Worm (Caenorhabditis elegans): ENCODE data around the gene lsm-5.

DNA sequence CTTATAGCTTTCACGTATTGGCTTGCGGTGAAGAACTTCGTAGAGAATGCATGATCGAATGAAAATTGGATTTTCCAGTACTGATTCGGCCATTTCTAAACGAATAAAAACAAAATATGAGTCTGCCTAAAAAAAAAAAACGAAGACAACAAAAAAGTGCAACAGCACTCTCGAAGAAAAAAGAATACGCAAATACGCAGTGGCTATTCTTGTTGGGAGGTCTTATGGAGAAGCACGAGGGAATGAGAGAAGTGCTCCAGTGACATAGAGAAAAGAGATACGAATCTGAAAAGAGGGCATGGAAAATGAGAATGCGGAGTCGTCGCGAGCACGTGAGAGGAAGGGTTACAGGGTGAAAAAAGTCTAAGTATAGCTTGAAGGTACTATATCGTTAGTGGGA lies 32.1 kb downstream of the lsm-5 start, which contains the start of gene fbxa-152:
- TF ChIP-seq zfp-2 (tag; optimal IDR thresholded peaks at IDR 0.05), result no peak
- no peak for TF ChIP-seq lin-13 (GFP tag; optimal IDR thresholded peaks at IDR 0.05)
- TF ChIP-seq pha-4 (GFP tag; IDR thresholded peaks at IDR 0.05), result no peak
- no peak for TF ChIP-seq pha-4 (tag; optimal IDR thresholded peaks at IDR 0.05)
- TF ChIP-seq ztf-7 (tag; optimal IDR thresholded peaks at IDR 0.05), result no peak
- no peak for TF ChIP-seq jun-1 (tag; optimal IDR thresholded peaks at IDR 0.05)
- no peak for TF ChIP-seq nhr-25 (tag; optimal IDR thresholded peaks at IDR 0.05; ENCODE audit: borderline replicate concordance, insufficient read depth)
- TF ChIP-seq nhr-48 (tag; optimal IDR thresholded peaks at IDR 0.05), result no peak
- TF ChIP-seq nhr-237 (tag; optimal IDR thresholded peaks at IDR 0.05), result no peak
- peak in 1 of 2 experiments; percentile 39 for TF ChIP-seq unc-62 (GFP tag; optimal IDR thresholded peaks at IDR 0.05 in 1 of 2)
- TF ChIP-seq unc-62 (tag; optimal IDR thresholded peaks at IDR 0.05), result no peak
- TF ChIP-seq ceh-32 (tag; optimal IDR thresholded peaks at IDR 0.05; ENCODE audit: poor library complexity), result no peak
- TF ChIP-seq ZK546.5 (tag; optimal IDR thresholded peaks at IDR 0.05), result no peak
- no peak for TF ChIP-seq nhr-76 (tag; optimal IDR thresholded peaks at IDR 0.05)
- no peak for TF ChIP-seq tag-97 (GFP tag; IDR thresholded peaks at IDR 0.05)
